Fruit fly (Drosophila melanogaster): ENCODE results near the gene Epg5.
A peak's percentile ranks its signal among the peaks of the same experiment; 100 is the strongest.

Epg5 gene

dm6 chr3R:18785741-18786140 is 27.1 kb upstream of the Epg5 start (continued):
- TF ChIP-seq CG2875 (GFP tag; optimal IDR thresholded peaks at IDR 0.05), result peak; percentile 67
- TF ChIP-seq CG17568 (GFP tag; optimal IDR thresholded peaks at IDR 0.05), result peak; percentile 29

dm6 chr3R:18783191-18783590 is 24.5 kb upstream of the Epg5 start:
- TF ChIP-seq exex (tag; optimal IDR thresholded peaks at IDR 0.05) (peak; percentile 96), sd (tag; optimal IDR thresholded peaks at IDR 0.05) (peak; percentile 16), CG9932 (GFP tag; IDR thresholded peaks at IDR 0.05) (no peak), mirr (GFP tag; optimal IDR thresholded peaks at IDR 0.05) (peak; percentile 90), run (tag; optimal IDR thresholded peaks at IDR 0.05) (peak; percentile 7), Ets65A (GFP tag) (no peak), grn (GFP tag; optimal IDR thresholded peaks at IDR 0.05) (peak; percentile 47), sug (tag; optimal IDR thresholded peaks at IDR 0.05) (peak; percentile 2), cwo (GFP tag; optimal IDR thresholded peaks at IDR 0.05) (peak; percentile 87), Lpt (GFP tag; optimal IDR thresholded peaks at IDR 0.05) (no peak)

dm6 chr3R:18749786-18750185 is 8.9 kb downstream of the Epg5 start:
- 0 out of 2 replicates have a peak, but pooled peaks have one; percentile 5 for TF ChIP-seq CG16779 (GFP tag; IDR thresholded peaks at IDR 0.05)
- no peak for TF ChIP-seq ash1 (GFP tag; optimal IDR thresholded peaks at IDR 0.05)
- TF ChIP-seq gsb-n (tag; optimal IDR thresholded peaks at IDR 0.05), result no peak

- TF ChIP-seq Ets65A (GFP tag) (peak; percentile 91), CG8290 (GFP tag; optimal IDR thresholded peaks at IDR 0.05) (no peak), CG8290 (tag; optimal IDR thresholded peaks at IDR 0.05) (no peak), pita (GFP tag; optimal IDR thresholded peaks at IDR 0.05) (no peak), Antp (GFP tag; optimal IDR thresholded peaks at IDR 0.05) (no peak), dan (GFP tag; IDR thresholded peaks at IDR 0.05) (no peak), CG33213 (GFP tag; optimal IDR thresholded peaks at IDR 0.05) (no peak), chm (GFP tag; IDR thresholded peaks at IDR 0.05) (no peak), her (GFP tag; optimal IDR thresholded peaks at IDR 0.05) (no peak), klu (GFP tag; IDR thresholded peaks at IDR 0.05) (no peak), CG10366 (GFP tag; IDR thresholded peaks at IDR 0.05) (peak; percentile 8; the same call in 1 of the 2 replicates)
Observed at dm6 chr3R:18748087-18748486, 10.6 kb downstream of the Epg5 start.

- TF ChIP-seq bigmax (GFP tag; optimal IDR thresholded peaks at IDR 0.05), result no peak
- TF ChIP-seq CG11695 (GFP tag; IDR thresholded peaks at IDR 0.05), result peak; percentile 80
- no peak for TF ChIP-seq NC2β (GFP tag; optimal IDR thresholded peaks at IDR 0.05)
- peak in 1 of 2 experiments; percentile 50 for TF ChIP-seq crp (GFP tag; optimal IDR thresholded peaks at IDR 0.05)
- TF ChIP-seq Meics (GFP tag; optimal IDR thresholded peaks at IDR 0.05), result peak; percentile 64
- peak; percentile 59 for TF ChIP-seq Ets65A (GFP tag)
- no peak for TF ChIP-seq Fer1 (GFP tag; optimal IDR thresholded peaks at IDR 0.05)
- TF ChIP-seq amos (GFP tag; IDR thresholded peaks at IDR 0.05; ENCODE audit: partially characterized antibody), result peak; percentile 46; the same call in 1 of the 2 replicates
- peak; percentile 70 for TF ChIP-seq CG10366 (GFP tag; IDR thresholded peaks at IDR 0.05)
- TF ChIP-seq Ptx1 (GFP tag; IDR thresholded peaks at IDR 0.05), result peak; percentile 86
- TF ChIP-seq CHES-1-like (GFP tag; optimal IDR thresholded peaks at IDR 0.05), result peak; percentile 26
- TF ChIP-seq psq (GFP tag; optimal IDR thresholded peaks at IDR 0.05), result peak; percentile 61
- TF ChIP-seq insv (GFP tag; optimal IDR thresholded peaks at IDR 0.05), result no peak
- no peak for TF ChIP-seq D19A (tag; optimal IDR thresholded peaks at IDR 0.05)
- no peak for TF ChIP-seq CG2202 (tag; optimal IDR thresholded peaks at IDR 0.05)
- no peak for TF ChIP-seq her (GFP tag; optimal IDR thresholded peaks at IDR 0.05)
- TF ChIP-seq CG4617 (GFP tag; optimal IDR thresholded peaks at IDR 0.05; ENCODE audit: borderline replicate concordance), result peak; percentile 39
- no peak for TF ChIP-seq pfk (GFP tag; optimal IDR thresholded peaks at IDR 0.05)
- TF ChIP-seq zen (tag; optimal IDR thresholded peaks at IDR 0.05), result peak; percentile 51
- TF ChIP-seq ase (GFP tag; IDR thresholded peaks at IDR 0.05), result peak; percentile 82
- TF ChIP-seq CG4424 (GFP tag; optimal IDR thresholded peaks at IDR 0.05), result peak; percentile 78
- TF ChIP-seq CG14667 (GFP tag; IDR thresholded peaks at IDR 0.05), result peak; percentile 72
- no peak for TF ChIP-seq CG6854 (GFP tag; optimal IDR thresholded peaks at IDR 0.05)
Observed at dm6 chr3R:18745961-18746468, 12.7 kb downstream of the Epg5 start, which contains the start of the genes PGS1 and gwl. Gene PGS1 (minus strand): TSS chr3R:18746041. Gene gwl (plus strand): TSS chr3R:18746370.

All from whole organism, embryonic.